Worm (Caenorhabditis elegans) whole organism, L1 larva: ENCODE results near the gene abhd-3.1.

Experiments
- F16B12.6 ChIP-seq: fragments of 150-350 bp; optimal IDR thresholded peaks from 2 replicates; lab custom pipeline; 2014; ENCODE audit warnings: missing biosample characterization, missing genetic modification characterization
- aha-1 ChIP-seq: fragments of 150-350 bp; optimal IDR thresholded peaks from 2 replicates; lab custom pipeline; 2014; ENCODE audit warnings: missing biosample characterization, missing genetic modification characterization
- ama-1 ChIP-seq: fragments of 150-350 bp; optimal IDR thresholded peaks from 2 replicates; lab custom pipeline; 2014
- blmp-1 ChIP-seq: fragments of 150-350 bp; optimal IDR thresholded peaks from 2 replicates; lab custom pipeline; 2014; ENCODE audit warnings: missing biosample characterization, missing genetic modification characterization
- ceh-63 ChIP-seq: fragments of 200-800 bp; sonication (Bioruptor generic); optimal IDR thresholded peaks from 2 replicates; lab custom pipeline; 2018; ENCODE audit warnings: mild to moderate bottlenecking, missing genetic modification characterization, missing compliant biosample characterization
- ceh-8 ChIP-seq: fragments of 200-800 bp; sonication (Bioruptor generic); optimal IDR thresholded peaks from 2 replicates; lab custom pipeline; 2018; ENCODE audit warnings: mild to moderate bottlenecking, missing genetic modification characterization, moderate library complexity, missing compliant biosample characterization
- ceh-82 ChIP-seq, 3 experiments: fragments of 150-350 bp in 1 of 3; sonication (generic microtip) in 2 of 3; optimal IDR thresholded peaks; 2 replicates each; lab custom pipeline; 2014 to 2017; ENCODE audit warnings: missing biosample characterization in 3 of 3, missing genetic modification characterization in 3 of 3
- efl-1 ChIP-seq, 4 experiments: fragments of 150-350 bp; optimal IDR thresholded peaks in 3 of 4; peaks in 1 of 4; 1 replicate in 1 of 4; 2 replicates in 3 of 4; lab custom pipeline; 2014; ENCODE audit warnings: missing biosample characterization in 2 of 4, missing genetic modification characterization in 2 of 4, missing genetic modification reagents in 2 of 4
- egl-27 ChIP-seq, 2 experiments: fragments of 150-350 bp in 1 of 2; sonication (generic microtip); optimal IDR thresholded peaks; 3 replicates each; lab custom pipeline; 2017 to 2018; ENCODE audit warnings: missing biosample characterization in 2 of 2, missing genetic modification characterization in 2 of 2, missing genetic modification reagents in 2 of 2
- elt-2 ChIP-seq: sonication (generic microtip); optimal IDR thresholded peaks from 2 replicates; lab custom pipeline; 2016; ENCODE audit warnings: missing genetic modification characterization, mild to moderate bottlenecking, inconsistent platforms, missing compliant biosample characterization, missing genetic modification reagents
- elt-3 ChIP-seq, 6 experiments: fragments of 150-350 bp in 1 of 6; sonication (generic microtip); optimal IDR thresholded peaks; 2 replicates each; lab custom pipeline; 2017 to 2018; ENCODE audit warnings: missing biosample characterization in 6 of 6, missing genetic modification characterization in 6 of 6, inconsistent platforms in 1 of 6
- ets-5 ChIP-seq: fragments of 200-800 bp; sonication (Bioruptor generic); IDR thresholded peaks from 2 replicates; pipeline ENCODE4 v1.3.6; 2022; ENCODE audit warnings: missing genetic modification characterization, missing compliant biosample characterization
- fkh-4 ChIP-seq: sonication (generic microtip); optimal IDR thresholded peaks from 2 replicates; lab custom pipeline; 2016; ENCODE audit warnings: missing compliant biosample characterization, missing genetic modification characterization, borderline replicate concordance
- fkh-8 ChIP-seq: sonication (generic microtip); optimal IDR thresholded peaks from 2 replicates; lab custom pipeline; 2016; ENCODE audit warnings: mild to moderate bottlenecking, missing genetic modification characterization, missing compliant biosample characterization
- hlh-17 ChIP-seq: fragments of 200-800 bp; sonication (Bioruptor generic); optimal IDR thresholded peaks from 2 replicates; lab custom pipeline; 2018; ENCODE audit warnings: missing genetic modification characterization, mild to moderate bottlenecking, missing compliant biosample characterization, moderate library complexity, borderline replicate concordance
- irx-1 ChIP-seq: sonication (generic microtip); optimal IDR thresholded peaks from 2 replicates; lab custom pipeline; 2016; ENCODE audit warnings: missing genetic modification characterization, missing compliant biosample characterization
- isw-1 ChIP-seq: fragments of 200-800 bp; sonication (Bioruptor generic); IDR thresholded peaks from 2 replicates; pipeline ENCODE4 v1.3.6; 2022; ENCODE audit warnings: missing genetic modification characterization, missing compliant biosample characterization
- lin-13 ChIP-seq: fragments of 150-350 bp; optimal IDR thresholded peaks from 2 replicates; lab custom pipeline; 2014; ENCODE audit warnings: missing biosample characterization, missing genetic modification reagents, missing genetic modification characterization
- lin-35 ChIP-seq, 2 experiments: fragments of 150-350 bp; optimal IDR thresholded peaks; 2 replicates each; lab custom pipeline; 2014; ENCODE audit warnings: missing biosample characterization in 2 of 2, missing genetic modification characterization in 2 of 2, missing genetic modification reagents in 2 of 2
- lin-39 ChIP-seq: fragments of 150-350 bp; optimal IDR thresholded peaks from 2 replicates; lab custom pipeline; 2014; ENCODE audit warnings: missing biosample characterization, missing genetic modification reagents, missing genetic modification characterization
- mab-9 ChIP-seq: fragments of 200-800 bp; sonication (Bioruptor generic); IDR thresholded peaks from 2 replicates; pipeline ENCODE4 v1.3.6; 2022; ENCODE audit warnings: missing genetic modification reagents, missing genetic modification characterization, missing compliant biosample characterization
- mdl-1 ChIP-seq, 2 experiments: fragments of 150-350 bp; optimal IDR thresholded peaks; 2 replicates each; lab custom pipeline; 2014 to 2017; ENCODE audit warnings: missing biosample characterization in 2 of 2, missing genetic modification characterization in 2 of 2, inconsistent platforms in 1 of 2
- mef-2 ChIP-seq: fragments of 150-350 bp; optimal IDR thresholded peaks from 2 replicates; lab custom pipeline; 2014; ENCODE audit warnings: missing biosample characterization, missing genetic modification characterization
- nhr-12 ChIP-seq: sonication (generic microtip); optimal IDR thresholded peaks from 2 replicates; lab custom pipeline; 2017; ENCODE audit warnings: missing biosample characterization, missing genetic modification characterization
- nhr-20 ChIP-seq: sonication (generic microtip); optimal IDR thresholded peaks from 2 replicates; lab custom pipeline; 2016; ENCODE audit warnings: mild to moderate bottlenecking, missing genetic modification characterization, missing compliant biosample characterization
- nhr-237 ChIP-seq: fragments of 150-350 bp; optimal IDR thresholded peaks from 2 replicates; lab custom pipeline; 2014; ENCODE audit warnings: missing biosample characterization, missing genetic modification characterization
- nhr-28 ChIP-seq: fragments of 150-350 bp; optimal IDR thresholded peaks from 2 replicates; lab custom pipeline; 2014; ENCODE audit warnings: missing biosample characterization, missing genetic modification characterization
- nhr-47 ChIP-seq: sonication (generic microtip); optimal IDR thresholded peaks from 2 replicates; lab custom pipeline; 2016; ENCODE audit warnings: mild to moderate bottlenecking, missing genetic modification characterization, moderate library complexity, missing compliant biosample characterization
- nhr-71 ChIP-seq: sonication (generic microtip); optimal IDR thresholded peaks from 2 replicates; lab custom pipeline; 2016; ENCODE audit warnings: mild to moderate bottlenecking, missing genetic modification characterization, moderate library complexity, missing compliant biosample characterization
- nhr-76 ChIP-seq: sonication (generic microtip); optimal IDR thresholded peaks from 2 replicates; lab custom pipeline; 2017; ENCODE audit warnings: missing biosample characterization, missing genetic modification characterization
- nhr-77 ChIP-seq: fragments of 150-350 bp; optimal IDR thresholded peaks from 2 replicates; lab custom pipeline; 2014; ENCODE audit warnings: missing biosample characterization, missing genetic modification characterization
- nhr-90 ChIP-seq: sonication (generic microtip); optimal IDR thresholded peaks from 2 replicates; lab custom pipeline; 2016; ENCODE audit warnings: mild to moderate bottlenecking, missing genetic modification characterization, missing compliant biosample characterization; ENCODE audit not compliant: poor library complexity
- pax-3 ChIP-seq: fragments of 200-800 bp; sonication (Bioruptor generic); optimal IDR thresholded peaks from 2 replicates; lab custom pipeline; 2018; ENCODE audit warnings: mild to moderate bottlenecking, missing genetic modification characterization, moderate library complexity, missing compliant biosample characterization
- snpc-4 ChIP-seq: fragments of 150-350 bp; optimal IDR thresholded peaks from 2 replicates; lab custom pipeline; 2014; ENCODE audit warnings: missing biosample characterization, missing genetic modification characterization
- unc-130 ChIP-seq: fragments of 150-350 bp; optimal IDR thresholded peaks from 2 replicates; lab custom pipeline; 2017; ENCODE audit warnings: missing biosample characterization, missing genetic modification characterization, inconsistent platforms
- unc-30 ChIP-seq: sonication (generic microtip); optimal IDR thresholded peaks from 2 replicates; lab custom pipeline; 2017; ENCODE audit warnings: missing biosample characterization, missing genetic modification characterization
- unc-86 ChIP-seq: sonication (generic microtip); optimal IDR thresholded peaks from 2 replicates; lab custom pipeline; 2016; ENCODE audit warnings: missing genetic modification characterization, missing compliant biosample characterization
- unc-98 ChIP-seq: fragments of 200-800 bp; sonication (Bioruptor generic); IDR thresholded peaks from 2 replicates; pipeline ENCODE4 v1.3.6; 2022; ENCODE audit warnings: missing genetic modification characterization, missing compliant biosample characterization
- zag-1 ChIP-seq: fragments of 150-350 bp; optimal IDR thresholded peaks from 2 replicates; lab custom pipeline; 2014; ENCODE audit warnings: missing biosample characterization, missing genetic modification characterization
- zip-4 ChIP-seq: fragments of 200-800 bp; sonication (Bioruptor generic); optimal IDR thresholded peaks from 2 replicates; lab custom pipeline; 2018; ENCODE audit warnings: mild to moderate bottlenecking, missing genetic modification characterization, moderate library complexity, missing compliant biosample characterization
- ztf-11 ChIP-seq, 2 experiments: sonication (generic microtip); optimal IDR thresholded peaks; 2 replicates each; lab custom pipeline; 2016 to 2017; ENCODE audit warnings: missing genetic modification characterization in 2 of 2, missing biosample characterization in 1 of 2, missing compliant biosample characterization in 1 of 2

The abhd-3.1 gene

ce11 chrV:19998203-19998836 is 43.0 kb downstream of the abhd-3.1 start:
- no peak for TF ChIP-seq lin-39 (tag; lab: Kevin White, UChicago)
- TF ChIP-seq ets-5 (GFP tag; lab: Robert Waterston, UW) = 0 out of 2 replicates have a peak, but pooled peaks have one; percentile 80
- TF ChIP-seq, all 84 proteins: peak for 1

- TF ChIP-seq nhr-12 (tag; lab: Kevin White, UChicago) (no peak), ztf-11 (tag; optimal IDR thresholded peaks at IDR 0.05; lab: Kevin White, UChicago) (no peak), hlh-17 (GFP tag; lab: Kevin White, UChicago) (no peak), snpc-4 (tag; lab: Kevin White, UChicago) (no peak), nhr-71 (tag; lab: Kevin White, UChicago) (no peak), mab-9 (GFP tag; lab: Robert Waterston, UW) (no peak)
- TF ChIP-seq, all 84 proteins: peak for 0
Measured at ce11 chrV:19999100-19999499, 43.8 kb downstream of the abhd-3.1 start.

- TF ChIP-seq mab-9 (GFP tag; lab: Robert Waterston, UW) (no peak), efl-1 (optimal IDR thresholded peaks at IDR 0.05; lab: Kevin White, UChicago) (no peak), efl-1 (GFP tag; optimal IDR thresholded peaks at IDR 0.05 in 1 of 2; lab: Kevin White, UChicago) (peak in 1 of 2 experiments; percentile 88)
Measured at ce11 chrV:19999789-20000188, 44.5 kb downstream of the abhd-3.1 start.

ce11 chrV:20000639-20001038 is 45.4 kb downstream of the abhd-3.1 start:
- no peak for TF ChIP-seq pax-3
- TF ChIP-seq F16B12.6 = no peak
- TF ChIP-seq unc-130 (tag; lab: Kevin White, UChicago) = no peak
- TF ChIP-seq mef-2 (tag; lab: Kevin White, UChicago) = no peak
- no peak for TF ChIP-seq nhr-28 (tag; lab: Kevin White, UChicago)
- TF ChIP-seq ceh-63 (GFP tag; lab: Kevin White, UChicago) = no peak
- TF ChIP-seq zip-4 (GFP tag; lab: Kevin White, UChicago) = no peak
- no peak for TF ChIP-seq zag-1 (tag; lab: Kevin White, UChicago)
- no peak for TF ChIP-seq nhr-71 (tag; lab: Kevin White, UChicago)
- TF ChIP-seq ztf-11 (tag; optimal IDR thresholded peaks at IDR 0.05; lab: Kevin White, UChicago) = no peak
- TF ChIP-seq unc-30 = no peak
- no peak for TF ChIP-seq aha-1 (tag; lab: Kevin White, UChicago)
- no peak for TF ChIP-seq egl-27 (tag; optimal IDR thresholded peaks at IDR 0.05; lab: Kevin White, UChicago)
- no peak for TF ChIP-seq nhr-77 (tag; lab: Kevin White, UChicago)

- no peak for TF ChIP-seq nhr-237 (tag; lab: Kevin White, UChicago)
- no peak for TF ChIP-seq fkh-4 (tag; lab: Kevin White, UChicago)
- no peak for TF ChIP-seq blmp-1
- no peak for TF ChIP-seq elt-2
- TF ChIP-seq, all 84 proteins: peak for 0
Measured at ce11 chrV:20002194-20002593, 46.9 kb downstream of the abhd-3.1 start.

- TF ChIP-seq ceh-82 (tag; optimal IDR thresholded peaks at IDR 0.05; lab: Kevin White, UChicago) = no peak
- no peak for TF ChIP-seq aha-1 (tag; lab: Kevin White, UChicago)
- TF ChIP-seq nhr-20 (tag; lab: Kevin White, UChicago) = peak; percentile 15
- TF ChIP-seq isw-1 (GFP tag; lab: Robert Waterston, UW) = no peak
- TF ChIP-seq irx-1 = no peak
- no peak for TF ChIP-seq nhr-47 (tag; lab: Kevin White, UChicago)
- peak; percentile 9 for TF ChIP-seq elt-2
- no peak for TF ChIP-seq nhr-76 (tag; lab: Kevin White, UChicago)
- TF ChIP-seq unc-130 (tag; lab: Kevin White, UChicago) = no peak
- no peak for TF ChIP-seq unc-86
- TF ChIP-seq lin-13 (GFP tag; lab: Kevin White, UChicago) = no peak
- TF ChIP-seq nhr-90 (tag; lab: Kevin White, UChicago) = peak; percentile 14
- TF ChIP-seq ceh-8 (GFP tag; lab: Kevin White, UChicago) = no peak
- TF ChIP-seq elt-3 (tag; optimal IDR thresholded peaks at IDR 0.05; lab: Kevin White, UChicago) = peak in 1 of 6 experiments; percentile 5
- TF ChIP-seq blmp-1 = peak; percentile 11
- peak in 1 of 2 experiments; percentile 9 for TF ChIP-seq lin-35 (GFP tag; optimal IDR thresholded peaks at IDR 0.05; lab: Kevin White, UChicago)
- TF ChIP-seq nhr-71 (tag; lab: Kevin White, UChicago) = peak; percentile 28
- peak in 1 of 2 experiments; percentile 15 for TF ChIP-seq mdl-1 (tag; optimal IDR thresholded peaks at IDR 0.05; lab: Kevin White, UChicago)
- TF ChIP-seq unc-98 (GFP tag; lab: Robert Waterston, UW) = no peak
- no peak for TF ChIP-seq nhr-12 (tag; lab: Kevin White, UChicago)
- TF ChIP-seq ama-1 = no peak
- no peak for TF ChIP-seq mab-9 (GFP tag; lab: Robert Waterston, UW)
- no peak for TF ChIP-seq fkh-8
Measured at ce11 chrV:20004385-20004784, 49.1 kb downstream of the abhd-3.1 start, which contains the start of gene unc-51. unc-51 (minus strand) TSS chrV:20004485.
